Worm (Caenorhabditis elegans) whole organism, late embryonic: ENCODE data around the gene tps-2.

ENCODE experiments used
- C08G9.2 ChIP-seq: sonication (generic microtip); optimal IDR thresholded peaks from 2 replicates; lab custom pipeline; 2016; ENCODE audit warnings: mild to moderate bottlenecking, missing genetic modification characterization, moderate library complexity, missing compliant biosample characterization
- C38D4.7 ChIP-seq: fragments of 200-800 bp; sonication (Bioruptor generic); optimal IDR thresholded peaks from 2 replicates; lab custom pipeline; 2018; ENCODE audit warnings: mild to moderate bottlenecking, missing genetic modification characterization, moderate library complexity, missing compliant biosample characterization
- F13H6.1 ChIP-seq: sonication (generic microtip); optimal IDR thresholded peaks from 2 replicates; lab custom pipeline; 2016; ENCODE audit warnings: missing genetic modification characterization, missing compliant biosample characterization
- K02D7.2 ChIP-seq: sonication (generic microtip); optimal IDR thresholded peaks from 2 replicates; lab custom pipeline; 2017; ENCODE audit warnings: mild to moderate bottlenecking, missing genetic modification characterization, missing compliant biosample characterization
- ceh-18 ChIP-seq: sonication (generic microtip); optimal IDR thresholded peaks from 2 replicates; lab custom pipeline; 2016; ENCODE audit warnings: missing genetic modification characterization, missing compliant biosample characterization
- ceh-22 ChIP-seq: sonication (generic microtip); optimal IDR thresholded peaks from 2 replicates; lab custom pipeline; 2017; ENCODE audit warnings: missing biosample characterization, missing genetic modification characterization
- ceh-24 ChIP-seq: sonication (generic microtip); optimal IDR thresholded peaks from 2 replicates; lab custom pipeline; 2016; ENCODE audit warnings: mild to moderate bottlenecking, missing genetic modification characterization, missing compliant biosample characterization
- ceh-34 ChIP-seq: sonication (generic microtip); optimal IDR thresholded peaks from 2 replicates; lab custom pipeline; 2016; ENCODE audit warnings: mild to moderate bottlenecking, missing genetic modification characterization, missing compliant biosample characterization
- ceh-45 ChIP-seq: fragments of 200-800 bp; sonication (Bioruptor generic); IDR thresholded peaks from 2 replicates; pipeline ENCODE4 v1.3.6; 2022; ENCODE audit warnings: missing genetic modification reagents, missing genetic modification characterization, missing compliant biosample characterization
- ceh-48 ChIP-seq: sonication (generic microtip); optimal IDR thresholded peaks from 2 replicates; lab custom pipeline; 2016; ENCODE audit warnings: missing genetic modification characterization, inconsistent platforms, missing compliant biosample characterization
- ceh-6 ChIP-seq: fragments of 200-800 bp; sonication (Bioruptor generic); optimal IDR thresholded peaks from 2 replicates; lab custom pipeline; 2018; ENCODE audit warnings: mild to moderate bottlenecking, missing genetic modification characterization, missing compliant biosample characterization
- che-1 ChIP-seq: sonication (generic microtip); optimal IDR thresholded peaks from 2 replicates; lab custom pipeline; 2016; ENCODE audit warnings: mild to moderate bottlenecking, missing genetic modification characterization, missing compliant biosample characterization
- dmd-4 ChIP-seq: sonication (generic microtip); optimal IDR thresholded peaks from 2 replicates; lab custom pipeline; 2016; ENCODE audit warnings: borderline replicate concordance, missing genetic modification characterization, missing compliant biosample characterization
- elt-4 ChIP-seq: sonication (generic microtip); optimal IDR thresholded peaks from 2 replicates; lab custom pipeline; 2016; ENCODE audit warnings: missing genetic modification characterization, missing compliant biosample characterization
- ets-4 ChIP-seq: sonication (generic microtip); optimal IDR thresholded peaks from 2 replicates; lab custom pipeline; 2016; ENCODE audit warnings: missing genetic modification characterization, missing compliant biosample characterization
- fkh-10 ChIP-seq: fragments of 150-350 bp; optimal IDR thresholded peaks from 2 replicates; lab custom pipeline; 2014; ENCODE audit warnings: missing biosample characterization, missing genetic modification reagents, missing genetic modification characterization
- fkh-6 ChIP-seq: sonication (generic microtip); optimal IDR thresholded peaks from 2 replicates; lab custom pipeline; 2016; ENCODE audit warnings: missing genetic modification characterization, missing compliant biosample characterization
- hlh-13 ChIP-seq: fragments of 200-800 bp; sonication (Bioruptor generic); optimal IDR thresholded peaks from 2 replicates; lab custom pipeline; 2018; ENCODE audit warnings: mild to moderate bottlenecking, missing genetic modification characterization, missing compliant biosample characterization
- hlh-15 ChIP-seq: sonication (generic microtip); optimal IDR thresholded peaks from 2 replicates; lab custom pipeline; 2016; ENCODE audit warnings: missing genetic modification characterization, missing compliant biosample characterization
- hlh-8 ChIP-seq: sonication (generic microtip); optimal IDR thresholded peaks from 2 replicates; lab custom pipeline; 2016; ENCODE audit warnings: missing genotype, missing genetic modification characterization, missing compliant biosample characterization
- madf-2 ChIP-seq: sonication (generic microtip); optimal IDR thresholded peaks from 2 replicates; lab custom pipeline; 2017; ENCODE audit warnings: missing genetic modification characterization, missing compliant biosample characterization
- mec-3 ChIP-seq: sonication (generic microtip); optimal IDR thresholded peaks from 2 replicates; lab custom pipeline; 2016; ENCODE audit warnings: borderline replicate concordance, missing genetic modification characterization, missing compliant biosample characterization
- nfya-1 ChIP-seq: sonication (generic microtip); optimal IDR thresholded peaks from 2 replicates; lab custom pipeline; 2017; ENCODE audit warnings: missing genetic modification characterization, mild to moderate bottlenecking, missing compliant biosample characterization, antibody characterized with exemption, moderate library complexity
- nhr-11 ChIP-seq: fragments of 150-350 bp; optimal IDR thresholded peaks from 2 replicates; lab custom pipeline; 2014; ENCODE audit warnings: missing biosample characterization, missing genetic modification characterization
- nhr-232 ChIP-seq: sonication (generic microtip); optimal IDR thresholded peaks from 2 replicates; lab custom pipeline; 2016; ENCODE audit warnings: missing genetic modification characterization, missing compliant biosample characterization
- npax-4 ChIP-seq: sonication (generic microtip); optimal IDR thresholded peaks from 2 replicates; lab custom pipeline; 2016; ENCODE audit warnings: missing genetic modification characterization, missing compliant biosample characterization
- pag-3 ChIP-seq: sonication (generic microtip); optimal IDR thresholded peaks from 2 replicates; lab custom pipeline; 2016; ENCODE audit warnings: missing compliant biosample characterization, missing genetic modification characterization, borderline replicate concordance
- pat-9 ChIP-seq: fragments of 200-800 bp; sonication (Bioruptor generic); optimal IDR thresholded peaks from 2 replicates; lab custom pipeline; 2018; ENCODE audit warnings: mild to moderate bottlenecking, missing genetic modification characterization, moderate library complexity, missing compliant biosample characterization
- pha-2 ChIP-seq: sonication (generic microtip); optimal IDR thresholded peaks from 2 replicates; lab custom pipeline; 2017; ENCODE audit warnings: mild to moderate bottlenecking, missing genetic modification characterization, missing compliant biosample characterization
- ref-2 ChIP-seq: sonication (generic microtip); optimal IDR thresholded peaks from 2 replicates; lab custom pipeline; 2016; ENCODE audit warnings: missing genetic modification characterization, missing compliant biosample characterization
- rnt-1 ChIP-seq: sonication (generic microtip); optimal IDR thresholded peaks from 2 replicates; lab custom pipeline; 2016; ENCODE audit warnings: missing genetic modification characterization, missing compliant biosample characterization
- syd-9 ChIP-seq: sonication (generic microtip); optimal IDR thresholded peaks from 2 replicates; lab custom pipeline; 2016; ENCODE audit warnings: mild to moderate bottlenecking, missing genetic modification characterization, moderate library complexity, missing compliant biosample characterization
- ttx-3 ChIP-seq: sonication (generic microtip); optimal IDR thresholded peaks from 2 replicates; lab custom pipeline; 2016; ENCODE audit warnings: missing genetic modification reagents, missing genetic modification characterization, missing compliant biosample characterization
- unc-55 ChIP-seq: sonication (generic microtip); optimal IDR thresholded peaks from 2 replicates; lab custom pipeline; 2017; ENCODE audit warnings: missing biosample characterization, missing genetic modification reagents, missing genetic modification characterization
- zip-5 ChIP-seq: sonication (generic microtip); optimal IDR thresholded peaks from 2 replicates; lab custom pipeline; 2016; ENCODE audit warnings: missing genetic modification characterization, missing compliant biosample characterization
- ztf-16 ChIP-seq: sonication (generic microtip); optimal IDR thresholded peaks from 2 replicates; lab custom pipeline; 2017; ENCODE audit warnings: missing genetic modification characterization, missing compliant biosample characterization

The tps-2 gene

DNA sequence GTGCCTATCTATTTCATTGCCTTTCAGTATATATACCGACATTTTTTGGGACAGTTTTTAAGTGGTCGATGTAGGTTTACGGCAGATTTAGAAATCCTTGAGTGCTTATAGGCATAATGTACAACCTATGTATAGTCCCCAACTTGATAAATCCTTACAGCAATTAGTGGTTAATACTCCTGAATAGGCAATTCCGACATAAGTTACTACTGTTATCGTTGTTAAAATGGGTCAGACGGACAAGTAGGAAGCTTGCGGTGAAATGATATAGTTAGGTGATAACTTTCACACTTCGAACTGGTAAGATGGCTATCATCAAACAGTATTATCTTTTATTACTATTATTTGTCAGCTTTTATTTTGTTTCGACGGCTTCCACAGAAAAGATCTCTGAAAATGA is 22.1 kb downstream of the tps-2 start, which contains the start of gene mltn-10:
TSS of gene mltn-10 (plus strand) at position 301 of the 400 bp plus-strand sequence.
- TF ChIP-seq ttx-3 (tag; lab: Kevin White, UChicago) (no peak), nhr-232 (tag; lab: Kevin White, UChicago) (no peak), hlh-15 (no peak), dmd-4 (tag; lab: Kevin White, UChicago) (no peak)
- TF ChIP-seq, all 69 proteins: peak for 0

DNA sequence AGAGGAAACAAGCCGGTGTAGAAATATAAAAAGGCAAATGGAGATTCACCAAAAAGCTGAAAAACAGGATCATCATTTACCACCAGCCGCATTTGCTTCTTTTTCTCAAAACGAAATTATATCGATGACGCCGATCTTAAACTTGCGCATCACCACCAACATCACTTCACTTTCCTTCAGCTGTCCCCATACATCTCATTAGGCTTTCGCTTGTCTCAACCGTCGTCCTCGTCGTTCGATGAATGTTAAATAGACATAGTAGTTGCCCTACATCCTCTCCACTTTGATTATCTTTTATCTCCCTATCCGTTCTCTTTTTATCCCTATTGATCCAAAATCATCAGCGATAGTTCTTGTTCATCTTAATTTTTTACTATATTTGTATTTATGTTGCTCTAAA is 26.2 kb downstream of the tps-2 start:
- no peak for TF ChIP-seq C38D4.7
- no peak for TF ChIP-seq pag-3 (tag; lab: Kevin White, UChicago)
- TF ChIP-seq hlh-15 = no peak
- no peak for TF ChIP-seq C08G9.2 (tag; lab: Kevin White, UChicago)
- TF ChIP-seq, all 69 proteins: peak for 0

DNA sequence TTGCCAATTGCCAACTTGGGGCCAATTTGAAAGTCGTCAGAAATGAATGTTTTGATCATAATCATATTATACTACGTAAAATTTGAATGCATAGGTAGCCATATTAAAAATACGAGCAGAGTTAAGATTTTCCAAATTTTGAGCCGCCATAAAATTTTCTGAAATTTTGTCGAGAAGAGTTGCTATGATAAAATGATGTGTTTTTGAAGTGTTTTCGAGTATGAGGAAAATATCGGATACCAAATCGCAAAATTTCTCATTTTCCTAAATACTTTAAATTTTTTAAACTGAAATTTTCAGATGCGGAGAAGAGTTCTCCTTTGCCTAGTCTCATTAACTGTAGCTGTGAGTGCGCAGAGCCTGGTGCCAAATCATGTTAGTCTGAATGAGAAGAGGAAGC is 26.6 kb downstream of the tps-2 start, which contains the start of gene tag-297:
TSS of gene tag-297 (plus strand) at position 301 of the 400 bp plus-strand sequence.
- TF ChIP-seq ceh-45 (no peak), hlh-8 (tag; lab: Kevin White, UChicago) (no peak), nfya-1 (tag; lab: Kevin White, UChicago) (no peak), npax-4 (no peak), syd-9 (tag; lab: Kevin White, UChicago) (no peak), fkh-10 (GFP tag; lab: Kevin White, UChicago) (no peak), elt-4 (no peak), ceh-22 (tag; lab: Kevin White, UChicago) (no peak), fkh-6 (no peak), che-1 (tag; lab: Kevin White, UChicago) (no peak), unc-55 (GFP tag; lab: Kevin White, UChicago) (no peak), madf-2 (tag; lab: Kevin White, UChicago) (no peak), pat-9 (tag; lab: Kevin White, UChicago) (no peak)
- TF ChIP-seq, all 69 proteins: peak for 0

DNA sequence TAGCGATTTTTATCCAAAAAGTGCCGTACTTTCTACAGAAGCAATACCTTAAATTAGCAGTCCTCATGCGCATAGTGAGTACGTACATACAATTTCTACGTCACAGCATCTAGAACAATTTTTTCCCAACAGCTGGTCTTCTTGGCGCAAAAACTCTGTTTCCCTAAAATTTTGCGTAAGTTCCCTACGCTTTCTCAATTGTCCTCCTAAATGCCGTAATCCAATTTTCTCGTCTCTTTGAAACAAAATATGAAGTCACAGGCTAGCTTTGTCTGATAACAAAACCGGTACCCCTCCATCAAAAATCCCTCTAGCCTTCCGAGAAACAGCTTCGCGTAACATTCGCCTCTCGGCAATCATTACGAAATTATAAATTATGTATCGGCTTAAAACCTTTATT is 32.1 kb downstream of the tps-2 start, which contains the start of gene C38C6.3:
TSS of gene C38C6.3 (plus strand) at position 301 of the 400 bp plus-strand sequence.
- TF ChIP-seq K02D7.2 (tag; lab: Kevin White, UChicago) (no peak), F13H6.1 (tag; lab: Kevin White, UChicago) (no peak), nhr-11 (tag; lab: Kevin White, UChicago) (no peak), ceh-34 (tag; lab: Kevin White, UChicago) (no peak), mec-3 (no peak), fkh-6 (no peak), pat-9 (tag; lab: Kevin White, UChicago) (no peak), madf-2 (tag; lab: Kevin White, UChicago) (no peak)
- TF ChIP-seq, all 69 proteins: peak for 0

DNA sequence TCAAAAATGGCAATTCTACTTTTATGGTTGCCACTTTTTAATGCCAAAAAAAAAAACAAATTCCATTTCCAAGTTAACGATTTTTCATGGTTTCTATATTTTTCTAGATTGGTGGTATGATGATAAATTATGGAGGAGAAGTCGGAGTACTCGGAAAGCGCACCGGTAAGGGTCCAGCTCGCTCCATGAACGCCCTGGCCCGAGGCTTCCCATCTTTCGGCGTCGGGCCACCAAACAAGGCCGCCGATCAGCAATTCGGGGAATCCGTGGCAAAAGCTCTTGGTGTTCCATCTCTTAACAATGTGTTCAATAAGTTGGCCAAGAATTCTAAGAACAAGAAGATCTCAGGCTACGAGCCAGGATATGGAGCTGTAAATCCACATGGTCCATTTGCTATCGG is 33.3 kb downstream of the tps-2 start:
- no peak for TF ChIP-seq zip-5
- TF ChIP-seq syd-9 (tag; lab: Kevin White, UChicago) = no peak
- no peak for TF ChIP-seq C38D4.7
- no peak for TF ChIP-seq unc-55 (GFP tag; lab: Kevin White, UChicago)
- no peak for TF ChIP-seq ets-4 (tag; lab: Kevin White, UChicago)
- TF ChIP-seq fkh-6 = no peak
- TF ChIP-seq ztf-16 (tag; lab: Kevin White, UChicago) = no peak
- TF ChIP-seq rnt-1 (tag; lab: Kevin White, UChicago) = no peak
- TF ChIP-seq C08G9.2 (tag; lab: Kevin White, UChicago) = no peak
- no peak for TF ChIP-seq hlh-13 (GFP tag; lab: Kevin White, UChicago)
- TF ChIP-seq ceh-48 = no peak
- no peak for TF ChIP-seq ceh-18 (tag; lab: Kevin White, UChicago)
- no peak for TF ChIP-seq ceh-6 (GFP tag; lab: Kevin White, UChicago)
- no peak for TF ChIP-seq npax-4
- no peak for TF ChIP-seq ceh-24 (tag; lab: Kevin White, UChicago)
- TF ChIP-seq pha-2 (tag; lab: Kevin White, UChicago) = no peak
- no peak for TF ChIP-seq ref-2 (tag; lab: Kevin White, UChicago)
